Worm (Caenorhabditis elegans): ENCODE data around the gene F09E5.12.

ce11 chrII:5370641-5371040, at the start of gene F09E5.12:
- TF ChIP-seq aly-2 (tag; optimal IDR thresholded peaks at IDR 0.05) (no peak), unc-62 (GFP tag; optimal IDR thresholded peaks at IDR 0.05) (no peak), elt-1 (tag; optimal IDR thresholded peaks at IDR 0.05) (no peak), ztf-11 (tag; optimal IDR thresholded peaks at IDR 0.05) (no peak), nhr-77 (tag; optimal IDR thresholded peaks at IDR 0.05) (no peak)

All from whole organism, L2 larva.